Fruit fly (Drosophila melanogaster) whole organism, adult: Measurements from ENCODE around the gene Hers.

Experiments used
- CG11617 ChIP-seq: fragments of 200-800 bp; sonication (Bioruptor generic); optimal IDR thresholded peaks from 2 replicates; lab custom pipeline; 2017; ENCODE audit warnings: mild to moderate bottlenecking, missing biosample characterization, missing genetic modification reagents, missing genetic modification characterization
- CG12768 ChIP-seq: fragments of 200-800 bp; sonication (Bioruptor generic); optimal IDR thresholded peaks from 2 replicates; lab custom pipeline; 2017; ENCODE audit warnings: missing biosample characterization, missing genetic modification characterization, mild to moderate bottlenecking, moderate library complexity, missing genetic modification reagents
- CG14711 ChIP-seq: fragments of 200-800 bp; sonication (Bioruptor generic); optimal IDR thresholded peaks from 2 replicates; lab custom pipeline; 2018; ENCODE audit warnings: missing biosample characterization, mild to moderate bottlenecking, missing genetic modification characterization, moderate library complexity
- CG1620 ChIP-seq: fragments of 200-800 bp; sonication (Bioruptor generic); optimal IDR thresholded peaks from 2 replicates; lab custom pipeline; 2016; ENCODE audit warnings: missing biosample characterization, missing genetic modification characterization
- CG33017 ChIP-seq: fragments of 200-800 bp; sonication (Bioruptor generic); optimal IDR thresholded peaks from 2 replicates; lab custom pipeline; 2018; ENCODE audit warnings: missing biosample characterization, mild to moderate bottlenecking, missing genetic modification characterization, moderate library complexity
- CG5204 ChIP-seq: fragments of 200-800 bp; sonication (Bioruptor generic); optimal IDR thresholded peaks from 2 replicates; lab custom pipeline; 2016; ENCODE audit warnings: missing biosample characterization, missing genetic modification characterization
- CG7045 ChIP-seq: fragments of 200-800 bp; sonication (Bioruptor generic); optimal IDR thresholded peaks from 2 replicates; lab custom pipeline; 2017; ENCODE audit warnings: missing biosample characterization, mild to moderate bottlenecking, missing genetic modification characterization
- CG7101 ChIP-seq: fragments of 200-800 bp; sonication (Bioruptor generic); optimal IDR thresholded peaks from 2 replicates; lab custom pipeline; 2018; ENCODE audit warnings: missing biosample characterization, mild to moderate bottlenecking, missing genetic modification characterization, moderate library complexity
- Clk ChIP-seq: fragments of 200-800 bp; sonication (Bioruptor generic); optimal IDR thresholded peaks from 2 replicates; lab custom pipeline; 2017; ENCODE audit warnings: missing biosample characterization, missing genetic modification characterization
- Crg-1 ChIP-seq: fragments of 200-800 bp; sonication (Bioruptor generic); optimal IDR thresholded peaks from 2 replicates; lab custom pipeline; 2016; ENCODE audit warnings: missing biosample characterization, missing genetic modification characterization
- Hr96 ChIP-seq: fragments of 200-800 bp; sonication (Bioruptor generic); optimal IDR thresholded peaks from 2 replicates; lab custom pipeline; 2016; ENCODE audit warnings: missing biosample characterization, missing genetic modification characterization
- Mnt ChIP-seq: fragments of 200-800 bp; sonication (Bioruptor generic); optimal IDR thresholded peaks from 2 replicates; lab custom pipeline; 2016; ENCODE audit warnings: missing biosample characterization, mild to moderate bottlenecking, missing genetic modification characterization
- bab1 ChIP-seq: fragments of 200-800 bp; sonication (Bioruptor generic); optimal IDR thresholded peaks from 3 replicates; lab custom pipeline; 2019; ENCODE audit warnings: missing biosample characterization, mild to moderate bottlenecking, missing genetic modification characterization, moderate library complexity
- cic ChIP-seq: fragments of 200-800 bp; sonication (Bioruptor generic); optimal IDR thresholded peaks from 2 replicates; lab custom pipeline; 2017; ENCODE audit warnings: missing biosample characterization, mild to moderate bottlenecking, missing genetic modification characterization, moderate library complexity
- cnc ChIP-seq, 2 experiments: fragments of >200 bp; optimal IDR thresholded peaks; 2 replicates each; lab custom pipeline; 2017
- kay ChIP-seq: fragments of 200-800 bp; sonication (Bioruptor generic); peaks from one replicate; lab custom pipeline; 2016; ENCODE audit warnings: missing biosample characterization, missing genetic modification characterization, borderline replicate concordance
- ovo ChIP-seq: fragments of 200-800 bp; sonication (Bioruptor generic); optimal IDR thresholded peaks from 2 replicates; lab custom pipeline; 2016; ENCODE audit warnings: missing biosample characterization, missing genetic modification characterization
- pad ChIP-seq: fragments of 200-800 bp; sonication (Bioruptor generic); optimal IDR thresholded peaks from 3 replicates; lab custom pipeline; 2017; ENCODE audit warnings: missing biosample characterization, missing genetic modification characterization, mild to moderate bottlenecking, moderate library complexity, missing genetic modification reagents
- tj ChIP-seq: fragments of 200-800 bp; sonication (Bioruptor generic); optimal IDR thresholded peaks from 3 replicates; lab custom pipeline; 2017; ENCODE audit warnings: missing biosample characterization, mild to moderate bottlenecking, missing genetic modification characterization, moderate library complexity
- toe ChIP-seq: fragments of 200-800 bp; sonication (Bioruptor generic); optimal IDR thresholded peaks from 2 replicates; lab custom pipeline; 2016; ENCODE audit warnings: missing biosample characterization, missing genetic modification characterization

The Hers gene

DNA sequence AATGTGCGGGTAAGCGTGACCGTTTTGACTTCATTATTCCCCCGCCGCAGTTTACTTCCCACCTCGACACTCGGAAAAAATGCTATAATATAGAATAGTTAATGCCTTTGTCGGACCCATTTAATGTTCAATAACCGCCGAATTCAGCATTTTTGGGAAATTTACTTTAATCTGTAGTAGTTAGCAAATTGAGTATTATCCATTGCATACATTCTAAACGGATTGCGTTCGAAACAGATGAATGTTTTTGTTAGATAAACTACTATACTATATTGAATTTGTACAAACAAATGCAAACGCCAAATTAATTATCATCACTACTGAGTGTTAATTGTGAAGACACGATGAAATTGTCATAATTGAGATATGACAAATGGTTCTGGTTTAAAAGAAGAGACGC, 18.3 kb downstream of the Hers start:
- TF ChIP-seq kay (GFP tag; lab: Kevin White, UChicago) (peak; percentile 20), CG11617 (GFP tag; lab: Kevin White, UChicago) (no peak)

DNA sequence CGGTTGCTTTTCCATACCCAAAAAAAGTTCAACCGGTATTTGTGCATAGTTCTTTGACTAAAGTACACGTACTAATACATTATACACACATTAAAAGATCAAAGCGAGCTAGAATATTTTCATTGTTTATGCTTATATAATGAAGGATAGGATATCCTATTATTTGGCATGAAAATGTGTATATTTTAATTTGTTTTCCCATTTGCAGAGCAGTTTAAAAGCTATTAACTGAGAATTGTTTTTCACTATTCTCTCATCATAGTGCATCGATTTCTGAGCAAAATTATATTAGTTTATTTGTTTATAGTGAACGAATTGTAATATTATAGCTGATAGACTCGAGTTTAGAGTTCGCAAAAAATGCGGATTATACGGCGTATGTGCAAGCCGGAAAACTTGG, 20.6 kb downstream of the Hers start:
- TF ChIP-seq bab1 (GFP tag; lab: Kevin White, UChicago): no peak
- TF ChIP-seq CG7101 (tag; lab: Kevin White, UChicago): no peak
- TF ChIP-seq CG7045 (GFP tag; lab: Kevin White, UChicago): no peak
- TF ChIP-seq Crg-1: no peak
- TF ChIP-seq CG14711 (tag; lab: Kevin White, UChicago): no peak
- TF ChIP-seq kay (GFP tag; lab: Kevin White, UChicago): peak; percentile 81
- no peak for TF ChIP-seq Mnt (GFP tag; lab: Kevin White, UChicago)

DNA sequence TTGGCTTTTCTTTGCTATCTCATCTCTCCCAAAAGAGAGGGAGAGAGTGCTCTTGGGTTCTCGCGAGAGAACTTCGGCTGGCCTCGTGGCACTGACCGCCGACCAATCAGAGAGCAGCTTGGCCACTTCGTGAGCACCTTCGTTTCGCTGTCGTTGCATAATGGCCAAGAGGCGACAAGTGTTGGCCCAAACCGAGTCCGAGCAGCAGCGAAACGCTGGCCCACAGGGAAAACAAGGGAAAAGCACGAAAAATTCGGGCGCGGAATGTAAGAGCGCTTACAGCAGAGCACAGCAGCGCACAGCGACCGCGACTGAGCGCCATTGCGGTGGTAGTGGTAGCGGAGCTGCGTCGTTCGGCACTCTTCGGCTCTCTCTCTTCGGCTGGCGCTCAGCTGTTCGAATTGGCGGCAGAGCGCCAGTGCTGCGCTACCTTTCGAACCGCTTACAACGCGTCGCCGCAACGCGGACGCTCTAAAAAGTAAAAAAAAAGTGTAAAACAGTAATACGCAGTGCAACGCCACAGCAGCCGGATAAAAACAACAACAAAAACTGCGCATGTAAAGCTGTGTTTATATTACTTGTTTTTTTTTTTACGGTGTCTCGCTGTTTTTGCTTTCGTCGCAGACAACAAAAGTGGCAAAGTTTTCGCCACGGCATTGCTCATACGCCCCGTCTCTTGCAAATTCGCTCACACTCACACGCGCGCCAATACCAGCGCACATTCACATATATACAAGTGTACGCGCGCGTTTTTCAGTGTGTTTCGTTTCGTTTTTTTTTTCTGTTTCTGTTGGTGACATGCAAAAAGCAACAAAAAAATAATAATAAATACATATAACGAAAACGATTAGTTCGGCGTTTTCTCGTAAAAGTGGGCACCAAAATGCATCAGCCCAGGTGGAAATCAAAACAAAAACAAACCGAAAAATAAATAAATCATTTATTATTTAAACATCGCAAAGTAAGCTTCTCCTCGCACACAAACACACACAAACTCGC, 21.3 kb downstream of the Hers start:
- TF ChIP-seq Clk (GFP tag; lab: Kevin White, UChicago) (no peak), ovo (GFP tag; lab: Kevin White, UChicago) (peak; percentile 66), CG11617 (GFP tag; lab: Kevin White, UChicago) (peak; percentile 76), cnc (optimal IDR thresholded peaks at IDR 0.05; lab: Kevin White, UChicago) (no peak), CG5204 (GFP tag; lab: Kevin White, UChicago) (no peak), Mnt (GFP tag; lab: Kevin White, UChicago) (peak; percentile 60), Crg-1 (peak; percentile 16), CG14711 (tag; lab: Kevin White, UChicago) (no peak), toe (GFP tag; lab: Kevin White, UChicago) (peak; percentile 5), CG33017 (tag; lab: Kevin White, UChicago) (no peak), tj (GFP tag; lab: Kevin White, UChicago) (peak; percentile 86), cic (no peak), CG1620 (GFP tag; lab: Kevin White, UChicago) (peak; percentile 3), Hr96 (GFP tag; lab: Kevin White, UChicago) (peak; percentile 45), CG12768 (GFP tag; lab: Kevin White, UChicago) (no peak), pad (GFP tag; lab: Kevin White, UChicago) (peak; percentile 30), kay (GFP tag; lab: Kevin White, UChicago) (peak; percentile 85), CG7045 (GFP tag; lab: Kevin White, UChicago) (no peak), bab1 (GFP tag; lab: Kevin White, UChicago) (no peak), CG7101 (tag; lab: Kevin White, UChicago) (peak; percentile 1)

DNA sequence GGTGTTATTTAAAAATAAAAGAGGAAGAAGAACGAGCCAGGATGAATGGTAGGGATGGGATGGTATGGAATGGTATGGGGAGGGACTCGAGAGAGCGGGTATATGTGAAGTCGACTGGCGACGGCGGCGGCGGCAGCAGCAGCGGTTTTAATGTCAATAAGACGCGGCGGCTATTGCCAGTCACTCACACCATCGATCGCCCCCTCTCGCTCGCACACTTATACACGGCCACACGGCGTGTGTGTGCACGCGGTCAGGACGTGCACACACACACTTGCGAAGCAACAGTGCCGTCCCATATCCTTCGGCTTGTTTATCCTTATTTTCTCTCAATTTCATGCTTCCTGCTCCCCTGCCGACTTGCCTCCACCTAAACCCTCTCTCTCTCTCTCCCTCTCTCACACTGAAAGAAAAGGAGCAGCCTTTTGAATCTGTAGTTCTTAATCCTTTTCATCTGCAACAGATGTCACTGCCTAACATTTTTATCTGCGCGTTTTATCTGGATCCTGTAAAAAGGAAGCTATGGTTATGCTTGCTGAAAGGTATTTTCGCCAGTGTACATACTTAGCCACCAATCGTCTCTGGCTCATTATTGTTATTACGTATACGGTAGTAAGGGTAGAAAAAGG, 23.3 kb downstream of the Hers start:
- TF ChIP-seq CG5204 (GFP tag; lab: Kevin White, UChicago) (peak; percentile 48), Hr96 (GFP tag; lab: Kevin White, UChicago) (no peak), tj (GFP tag; lab: Kevin White, UChicago) (no peak), kay (GFP tag; lab: Kevin White, UChicago) (no peak), CG11617 (GFP tag; lab: Kevin White, UChicago) (no peak), CG7045 (GFP tag; lab: Kevin White, UChicago) (peak; percentile 22), CG7101 (tag; lab: Kevin White, UChicago) (peak; percentile 43), CG33017 (tag; lab: Kevin White, UChicago) (peak; percentile 15), Mnt (GFP tag; lab: Kevin White, UChicago) (no peak), bab1 (GFP tag; lab: Kevin White, UChicago) (no peak), cic (no peak), toe (GFP tag; lab: Kevin White, UChicago) (peak; percentile 9), CG14711 (tag; lab: Kevin White, UChicago) (peak; percentile 12), ovo (GFP tag; lab: Kevin White, UChicago) (no peak), CG12768 (GFP tag; lab: Kevin White, UChicago) (no peak), Crg-1 (no peak)

DNA sequence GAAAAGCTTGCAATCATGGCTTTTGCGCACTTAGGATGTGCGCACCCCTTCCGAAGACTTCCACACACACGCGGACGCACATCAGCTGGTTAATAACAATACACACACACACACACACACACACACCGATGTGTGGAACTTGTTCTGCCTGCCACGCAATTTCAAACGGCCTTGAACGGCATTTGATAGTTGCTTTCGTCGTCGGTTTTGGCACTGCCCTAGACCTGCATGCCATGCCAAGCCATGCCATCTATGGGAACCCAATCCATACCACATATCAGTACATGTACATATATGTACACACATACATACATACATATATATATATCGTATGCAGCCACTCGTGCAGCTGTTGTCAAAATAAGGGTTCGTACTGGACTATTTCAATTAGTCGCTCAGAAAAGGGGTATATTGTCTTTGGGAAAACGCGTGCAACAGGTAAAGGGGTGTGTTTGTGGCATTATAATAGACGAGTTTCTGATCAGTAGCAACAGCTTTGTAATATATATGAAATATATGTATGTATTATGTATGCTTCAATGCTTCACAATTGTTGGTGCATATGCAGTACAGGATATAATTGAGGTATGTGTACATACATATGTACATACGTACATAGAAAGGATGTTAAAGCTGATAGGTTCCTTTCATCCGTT, 24.2 kb downstream of the Hers start, which contains the start of gene amn:
Gene amn, minus strand, starts transcription at position 51 of the 656 bp plus-strand sequence.
- no peak for TF ChIP-seq CG12768 (GFP tag; lab: Kevin White, UChicago)
- no peak for TF ChIP-seq kay (GFP tag; lab: Kevin White, UChicago)
- no peak for TF ChIP-seq tj (GFP tag; lab: Kevin White, UChicago)
- no peak for TF ChIP-seq CG33017 (tag; lab: Kevin White, UChicago)
- TF ChIP-seq Crg-1: no peak
- no peak for TF ChIP-seq CG5204 (GFP tag; lab: Kevin White, UChicago)
- no peak for TF ChIP-seq cic
- TF ChIP-seq Mnt (GFP tag; lab: Kevin White, UChicago): no peak
- TF ChIP-seq CG11617 (GFP tag; lab: Kevin White, UChicago): no peak
- no peak for TF ChIP-seq ovo (GFP tag; lab: Kevin White, UChicago)
- no peak for TF ChIP-seq CG14711 (tag; lab: Kevin White, UChicago)
- no peak for TF ChIP-seq CG1620 (GFP tag; lab: Kevin White, UChicago)
